Fruit fly (Drosophila melanogaster) whole organism, embryonic: ENCODE data around the gene CG9839.
A peak's percentile ranks its signal among the peaks of the same experiment; 100 is the strongest.

Source experiments
- Atf-2 ChIP-seq: fragments of 200-800 bp; sonication (Bioruptor generic); optimal IDR thresholded peaks from 2 replicates; lab custom pipeline; 2016; ENCODE audit warnings: missing biosample characterization, missing genetic modification characterization
- B-H1 ChIP-seq: fragments of 200-800 bp; sonication (Bioruptor generic); IDR thresholded peaks from 3 replicates; pipeline ENCODE4 v1.3.6; 2022; ENCODE audit warnings: missing biosample characterization, missing genetic modification characterization
- Bdp1 ChIP-seq: fragments of 200-800 bp; sonication (Bioruptor generic); optimal IDR thresholded peaks from 3 replicates; lab custom pipeline; 2016; ENCODE audit warnings: missing biosample characterization, missing genetic modification characterization
- C15 ChIP-seq: fragments of 200-800 bp; sonication (Bioruptor generic); IDR thresholded peaks from 3 replicates; pipeline ENCODE4 v1.3.6; 2022; ENCODE audit warnings: missing biosample characterization, missing genetic modification characterization
- CG10462 ChIP-seq: fragments of 200-800 bp; sonication (Bioruptor generic); optimal IDR thresholded peaks from 2 replicates; lab custom pipeline; 2016; ENCODE audit warnings: missing biosample characterization, missing genetic modification characterization
- CG11504 ChIP-seq: fragments of 200-800 bp; sonication (Bioruptor generic); optimal IDR thresholded peaks from 3 replicates; lab custom pipeline; 2019; ENCODE audit warnings: missing biosample characterization, mild to moderate bottlenecking, missing genetic modification characterization, moderate library complexity
- CG11696 ChIP-seq: fragments of 200-800 bp; sonication (Bioruptor generic); IDR thresholded peaks from 2 replicates; pipeline ENCODE4 v1.3.6; 2022; ENCODE audit warnings: missing biosample characterization, missing genetic modification characterization
- CG12769 ChIP-seq: fragments of 200-800 bp; sonication (Bioruptor generic); optimal IDR thresholded peaks from 2 replicates; lab custom pipeline; 2019; ENCODE audit warnings: missing biosample characterization, mild to moderate bottlenecking, missing genetic modification characterization, moderate library complexity
- CG13123 ChIP-seq: fragments of 200-800 bp; sonication (Bioruptor generic); optimal IDR thresholded peaks from 2 replicates; lab custom pipeline; 2016; ENCODE audit warnings: missing biosample characterization, missing genetic modification characterization
- CG13894 ChIP-seq: fragments of 200-800 bp; sonication (Bioruptor generic); optimal IDR thresholded peaks from 3 replicates; lab custom pipeline; 2018; ENCODE audit warnings: missing biosample characterization, mild to moderate bottlenecking, missing genetic modification characterization, moderate library complexity
- CG14710 ChIP-seq: fragments of 200-800 bp; sonication (Bioruptor generic); optimal IDR thresholded peaks from 3 replicates; lab custom pipeline; 2019; ENCODE audit warnings: missing biosample characterization, mild to moderate bottlenecking, missing genetic modification characterization, moderate library complexity
- CG17568 ChIP-seq: fragments of 200-800 bp; sonication (Bioruptor generic); optimal IDR thresholded peaks from 2 replicates; lab custom pipeline; 2018; ENCODE audit warnings: missing biosample characterization, mild to moderate bottlenecking, missing genetic modification characterization, moderate library complexity
- CG6765 ChIP-seq: fragments of 200-800 bp; sonication (Bioruptor generic); optimal IDR thresholded peaks from 3 replicates; lab custom pipeline; 2017; ENCODE audit warnings: missing biosample characterization, mild to moderate bottlenecking, missing genetic modification characterization
- CG6854 ChIP-seq: fragments of 200-800 bp; sonication (Bioruptor generic); optimal IDR thresholded peaks from 3 replicates; lab custom pipeline; 2017; ENCODE audit warnings: missing biosample characterization, mild to moderate bottlenecking, missing genetic modification characterization
- CG7357 ChIP-seq: fragments of 200-800 bp; sonication (Bioruptor generic); IDR thresholded peaks from 3 replicates; pipeline ENCODE4 v1.3.6; 2022; ENCODE audit warnings: missing biosample characterization, missing genetic modification characterization
- CG8359 ChIP-seq: fragments of 200-800 bp; sonication (Bioruptor generic); optimal IDR thresholded peaks from 2 replicates; lab custom pipeline; 2017; ENCODE audit warnings: missing biosample characterization, mild to moderate bottlenecking, missing genetic modification characterization, borderline replicate concordance
- CG8944 ChIP-seq: fragments of 200-800 bp; sonication (Bioruptor generic); optimal IDR thresholded peaks from 3 replicates; lab custom pipeline; 2016; ENCODE audit warnings: missing biosample characterization, missing genetic modification characterization
- CkIIα-i1 ChIP-seq: fragments of 200-800 bp; sonication (Bioruptor generic); IDR thresholded peaks from 2 replicates; pipeline ENCODE4 v1.3.6; 2022; ENCODE audit warnings: missing biosample characterization, missing genetic modification characterization
- Deaf1 ChIP-seq: fragments of 200-800 bp; optimal IDR thresholded peaks from 3 replicates; lab custom pipeline; 2019; ENCODE audit warnings: missing biosample characterization, mild to moderate bottlenecking, missing genetic modification characterization, moderate library complexity
- Dip2 ChIP-seq: fragments of 200-800 bp; sonication (Bioruptor generic); IDR thresholded peaks from 2 replicates; pipeline ENCODE4 v1.3.6; 2022; ENCODE audit warnings: missing biosample characterization, missing genetic modification characterization
- Ets65A ChIP-seq: fragments of 200-800 bp; sonication (Bioruptor generic); peaks from one replicate; lab custom pipeline; 2016; ENCODE audit warnings: missing biosample characterization, missing genetic modification characterization
- Ets97D ChIP-seq: fragments of 200-800 bp; sonication (Bioruptor generic); optimal IDR thresholded peaks from 3 replicates; lab custom pipeline; 2016; ENCODE audit warnings: missing biosample characterization, missing genetic modification characterization
- Hmr ChIP-seq: fragments of 200-800 bp; sonication (Bioruptor generic); optimal IDR thresholded peaks from 3 replicates; lab custom pipeline; 2017; ENCODE audit warnings: mild to moderate bottlenecking, missing biosample characterization, missing genetic modification reagents, missing genetic modification characterization
- Hsf ChIP-seq: fragments of 200-800 bp; sonication (Bioruptor generic); optimal IDR thresholded peaks from 3 replicates; lab custom pipeline; 2016; ENCODE audit warnings: missing biosample characterization, missing genetic modification characterization
- MTF-1 ChIP-seq: fragments of 200-800 bp; sonication (Bioruptor generic); optimal IDR thresholded peaks from 2 replicates; lab custom pipeline; 2018; ENCODE audit warnings: missing biosample characterization, mild to moderate bottlenecking, missing genetic modification characterization, borderline replicate concordance
- Pdp1 ChIP-seq, 2 experiments: fragments of 200-800 bp; sonication (Bioruptor generic); optimal IDR thresholded peaks; 3 replicates each; lab custom pipeline; 2016; ENCODE audit warnings: missing biosample characterization in 2 of 2, missing genetic modification characterization in 2 of 2, mild to moderate bottlenecking in 1 of 2, moderate library complexity in 1 of 2
- Sox102F ChIP-seq: fragments of 200-800 bp; sonication (Bioruptor generic); optimal IDR thresholded peaks from 2 replicates; lab custom pipeline; 2018; ENCODE audit warnings: missing biosample characterization, mild to moderate bottlenecking, missing genetic modification characterization, moderate library complexity
- Taf1 ChIP-seq: fragments of 200-800 bp; sonication (Bioruptor generic); IDR thresholded peaks from 2 replicates; pipeline ENCODE4 v1.3.6; 2022; ENCODE audit warnings: missing biosample characterization, missing genetic modification characterization
- Vsx1 ChIP-seq: fragments of 200-800 bp; sonication (Bioruptor generic); optimal IDR thresholded peaks from 2 replicates; lab custom pipeline; 2017; ENCODE audit warnings: missing biosample characterization, mild to moderate bottlenecking, missing genetic modification characterization, missing genetic modification reagents
- YL-1 ChIP-seq: fragments of 200-800 bp; sonication (Bioruptor generic); optimal IDR thresholded peaks from 3 replicates; lab custom pipeline; 2017; ENCODE audit warnings: missing biosample characterization, mild to moderate bottlenecking, missing genetic modification characterization
- al ChIP-seq: fragments of 200-800 bp; sonication (Bioruptor generic); IDR thresholded peaks from 2 replicates; pipeline ENCODE4 v1.3.6; 2022; ENCODE audit warnings: missing biosample characterization, missing genetic modification characterization
- aop ChIP-seq: fragments of 200-800 bp; sonication (Bioruptor generic); IDR thresholded peaks from 2 replicates; pipeline ENCODE4 v1.3.6; 2022; ENCODE audit warnings: missing biosample characterization, missing genetic modification characterization
- cas ChIP-seq: fragments of 200-800 bp; sonication (Bioruptor generic); IDR thresholded peaks from 2 replicates; pipeline ENCODE4 v1.3.6; 2022; ENCODE audit warnings: missing biosample characterization, missing genetic modification characterization
- ci ChIP-seq: fragments of 200-800 bp; sonication (Bioruptor generic); IDR thresholded peaks from 3 replicates; pipeline ENCODE4 v1.3.6; 2022; ENCODE audit warnings: missing biosample characterization, missing genetic modification characterization
- dm ChIP-seq: fragments of 200-800 bp; sonication (Bioruptor generic); optimal IDR thresholded peaks from 3 replicates; lab custom pipeline; 2016; ENCODE audit warnings: missing biosample characterization, missing genetic modification characterization
- dmrt99B ChIP-seq: fragments of 200-800 bp; sonication (Bioruptor generic); optimal IDR thresholded peaks from 2 replicates; lab custom pipeline; 2018; ENCODE audit warnings: missing biosample characterization, mild to moderate bottlenecking, missing genetic modification characterization, moderate library complexity
- eve ChIP-seq, 2 experiments: fragments of >200 bp; optimal IDR thresholded peaks; 2 replicates each; lab custom pipeline; 2017; ENCODE audit warnings: missing biosample characterization in 2 of 2, missing genetic modification characterization in 2 of 2
- fd3F ChIP-seq: fragments of 200-800 bp; sonication (Bioruptor generic); optimal IDR thresholded peaks from 2 replicates; lab custom pipeline; 2018; ENCODE audit warnings: missing biosample characterization, mild to moderate bottlenecking, missing genetic modification characterization, moderate library complexity
- fd96Cb ChIP-seq: fragments of 200-800 bp; sonication (Bioruptor generic); optimal IDR thresholded peaks from 2 replicates; lab custom pipeline; 2018; ENCODE audit warnings: missing biosample characterization, mild to moderate bottlenecking, missing genetic modification characterization, moderate library complexity
- klu ChIP-seq: fragments of 200-800 bp; sonication (Bioruptor generic); IDR thresholded peaks from 2 replicates; pipeline ENCODE4 v1.3.6; 2022; ENCODE audit warnings: missing biosample characterization, missing genetic modification characterization
- kni ChIP-seq: fragments of 200-800 bp; sonication (Bioruptor generic); optimal IDR thresholded peaks from 3 replicates; lab custom pipeline; 2017; ENCODE audit warnings: mild to moderate bottlenecking, missing biosample characterization, missing genetic modification reagents, missing genetic modification characterization
- lbe ChIP-seq: fragments of 200-800 bp; sonication (Bioruptor generic); optimal IDR thresholded peaks from 2 replicates; lab custom pipeline; 2016; ENCODE audit warnings: missing biosample characterization, mild to moderate bottlenecking, missing genetic modification characterization
- oc ChIP-seq: fragments of 200-800 bp; sonication (Bioruptor generic); optimal IDR thresholded peaks from 2 replicates; lab custom pipeline; 2018; ENCODE audit warnings: missing biosample characterization, mild to moderate bottlenecking, missing genetic modification characterization, moderate library complexity
- odd ChIP-seq: fragments of 200-800 bp; sonication (Bioruptor generic); optimal IDR thresholded peaks from 2 replicates; lab custom pipeline; 2017; ENCODE audit warnings: missing biosample characterization, mild to moderate bottlenecking, missing genetic modification characterization
- pho ChIP-seq: fragments of 200-800 bp; sonication (Bioruptor generic); optimal IDR thresholded peaks from 2 replicates; lab custom pipeline; 2016; ENCODE audit warnings: missing biosample characterization, missing genetic modification characterization
- schlank ChIP-seq: fragments of 200-800 bp; sonication (Bioruptor generic); optimal IDR thresholded peaks from 2 replicates; lab custom pipeline; 2018; ENCODE audit warnings: missing biosample characterization, mild to moderate bottlenecking, missing genetic modification characterization
- sim ChIP-seq: fragments of 200-800 bp; sonication (Bioruptor generic); IDR thresholded peaks from 2 replicates; pipeline ENCODE4 v1.3.6; 2022; ENCODE audit warnings: missing biosample characterization, missing genetic modification characterization
- so ChIP-seq: fragments of 200-800 bp; sonication (Bioruptor generic); IDR thresholded peaks from 3 replicates; pipeline ENCODE4 v1.3.6; 2022; ENCODE audit warnings: missing biosample characterization, missing genetic modification characterization
- ssp ChIP-seq: fragments of 200-800 bp; sonication (Bioruptor generic); IDR thresholded peaks from 2 replicates; pipeline ENCODE4 v1.3.6; 2022; ENCODE audit warnings: missing biosample characterization, missing genetic modification characterization
- twi ChIP-seq: fragments of 200-800 bp; optimal IDR thresholded peaks from 2 replicates; lab custom pipeline; 2019; ENCODE audit warnings: missing biosample characterization, mild to moderate bottlenecking, missing genetic modification characterization, moderate library complexity
- vvl ChIP-seq: fragments of 200-800 bp; sonication (Bioruptor generic); IDR thresholded peaks from 2 replicates; pipeline ENCODE4 v1.3.6; 2022; ENCODE audit warnings: missing biosample characterization, missing genetic modification characterization
- wdn ChIP-seq: fragments of 200-800 bp; sonication (Bioruptor generic); IDR thresholded peaks from 2 replicates; pipeline ENCODE4 v1.3.6; 2022; ENCODE audit warnings: missing biosample characterization, missing genetic modification characterization

CG9839 gene

dm6 chr3R:8784788-8785187, 20.8 kb downstream of the CG9839 start (continued):
- TF ChIP-seq fd3F (GFP tag; lab: Kevin White, UChicago) (no peak), cas (GFP tag; lab: Robert Waterston, UW) (peak; percentile 29; the same call in 1 of the 2 replicates), aop (GFP tag; lab: Robert Waterston, UW) (no peak), eve (GFP tag; optimal IDR thresholded peaks at IDR 0.05; lab: Kevin White, UChicago) (no peak), twi (tag; lab: Kevin White, UChicago) (no peak), kni (GFP tag; lab: Kevin White, UChicago) (no peak), Hmr (GFP tag; lab: Kevin White, UChicago) (peak; percentile 44), CkIIα-i1 (no peak), vvl (GFP tag; lab: Robert Waterston, UW) (peak; percentile 80), odd (GFP tag; lab: Kevin White, UChicago) (no peak), pho (GFP tag; lab: Kevin White, UChicago) (peak; percentile 39), fd96Cb (no peak), CG14710 (no peak), Bdp1 (GFP tag; lab: Kevin White, UChicago) (no peak), schlank (tag; lab: Kevin White, UChicago) (no peak), so (GFP tag; lab: Robert Waterston, UW) (peak; percentile 37; the same call in 1 of the 3 replicates), Pdp1 (GFP tag; optimal IDR thresholded peaks at IDR 0.05; lab: Kevin White, UChicago) (peak in 1 of 2 experiments; percentile 53), al (GFP tag; lab: Robert Waterston, UW) (peak; percentile 35; the same call in 1 of the 2 replicates), MTF-1 (GFP tag; lab: Kevin White, UChicago) (no peak), CG17568 (GFP tag; lab: Kevin White, UChicago) (no peak), YL-1 (no peak), CG6765 (GFP tag; lab: Kevin White, UChicago) (no peak), CG12769 (tag; lab: Kevin White, UChicago) (no peak), CG11696 (GFP tag; lab: Robert Waterston, UW) (0 out of 2 replicates have a peak, but pooled peaks have one; percentile 9), Atf-2 (no peak), Taf1 (GFP tag; lab: Robert Waterston, UW) (0 out of 2 replicates have a peak, but pooled peaks have one; percentile 44), CG6854 (GFP tag; lab: Kevin White, UChicago) (no peak), CG13123 (GFP tag; lab: Kevin White, UChicago) (no peak), CG13894 (tag; lab: Kevin White, UChicago) (no peak), CG7357 (GFP tag; lab: Robert Waterston, UW) (0 out of 3 replicates have a peak, but pooled peaks have one; percentile 44), Dip2 (no peak), lbe (GFP tag; lab: Kevin White, UChicago) (no peak), oc (tag; lab: Kevin White, UChicago) (no peak), dm (GFP tag; lab: Kevin White, UChicago) (peak; percentile 33), CG8359 (no peak), Deaf1 (tag; lab: Kevin White, UChicago) (no peak), B-H1 (peak; percentile 47; the same call in 2 of the 3 replicates), CG11504 (tag; lab: Kevin White, UChicago) (no peak), Sox102F (GFP tag; lab: Kevin White, UChicago) (peak; percentile 65), Vsx1 (GFP tag; lab: Kevin White, UChicago) (no peak), sim (no peak), CG10462 (GFP tag; lab: Kevin White, UChicago) (no peak), CG8944 (GFP tag; lab: Kevin White, UChicago) (no peak), wdn (no peak), Ets65A (GFP tag; lab: Kevin White, UChicago) (peak; percentile 85), Hsf (GFP tag; lab: Kevin White, UChicago) (peak; percentile 43), dmrt99B (no peak), Ets97D (GFP tag; lab: Kevin White, UChicago) (no peak), ci (GFP tag; lab: Robert Waterston, UW) (peak; percentile 77), C15 (GFP tag; lab: Robert Waterston, UW) (no peak), klu (no peak), ssp (no peak)
